Fruit fly (Drosophila melanogaster): ENCODE data around the gene Tlk.

DNA sequence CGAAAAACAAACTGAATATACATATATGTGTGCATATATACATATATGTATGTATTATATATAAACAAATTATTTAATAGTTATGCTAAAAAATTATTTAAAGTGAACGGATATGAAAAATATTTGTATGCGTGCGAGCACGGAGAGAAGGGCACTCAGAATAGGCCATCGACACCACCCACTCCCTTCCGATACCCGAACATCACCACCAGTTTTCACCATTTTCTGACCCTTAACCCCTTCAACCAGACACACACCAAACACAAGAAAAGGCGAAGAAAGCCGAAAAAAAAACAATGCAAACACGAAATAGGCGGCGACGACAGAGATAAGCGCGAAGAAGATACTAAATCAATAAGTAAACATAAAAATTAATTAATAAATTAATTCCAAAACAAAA, 69.5 kb downstream of the Tlk start:
- TF ChIP-seq Ets98B (GFP tag; IDR thresholded peaks at IDR 0.05) (no peak), CG17806 (tag; optimal IDR thresholded peaks at IDR 0.05) (no peak), CG14655 (GFP tag; optimal IDR thresholded peaks at IDR 0.05) (no peak), EcR (GFP tag; optimal IDR thresholded peaks at IDR 0.05) (no peak), CG9948 (tag; optimal IDR thresholded peaks at IDR 0.05) (no peak), CG4496 (GFP tag; IDR thresholded peaks at IDR 0.05) (no peak), CG8159 (tag; optimal IDR thresholded peaks at IDR 0.05) (no peak), CG13204 (GFP tag; optimal IDR thresholded peaks at IDR 0.05) (no peak), fd96Ca (GFP tag; IDR thresholded peaks at IDR 0.05) (no peak), CG10348 (GFP tag; IDR thresholded peaks at IDR 0.05) (no peak), rn (GFP tag; IDR thresholded peaks at IDR 0.05) (no peak), Pif1B (GFP tag; optimal IDR thresholded peaks at IDR 0.05) (no peak), CG15710 (tag; optimal IDR thresholded peaks at IDR 0.05) (no peak)

All from whole organism, pupa.